Fruit fly (Drosophila melanogaster) whole organism, embryonic: ENCODE results near the gene CstF64.

Experiments
- Blimp-1 ChIP-seq: fragments of 200-800 bp; sonication (Bioruptor generic); optimal IDR thresholded peaks from 3 replicates; lab custom pipeline; 2018; ENCODE audit warnings: missing biosample characterization, missing genetic modification characterization, mild to moderate bottlenecking, moderate library complexity, missing genetic modification reagents
- CG10147 ChIP-seq: fragments of 200-800 bp; sonication (Bioruptor generic); optimal IDR thresholded peaks from 2 replicates; lab custom pipeline; 2019; ENCODE audit warnings: missing biosample characterization, mild to moderate bottlenecking, missing genetic modification characterization, moderate library complexity
- CG10366 ChIP-seq: fragments of 200-800 bp; sonication (Bioruptor generic); IDR thresholded peaks from 2 replicates; pipeline ENCODE4 v1.3.6; 2022; ENCODE audit warnings: missing biosample characterization, missing genetic modification characterization
- CG11696 ChIP-seq: fragments of 200-800 bp; sonication (Bioruptor generic); IDR thresholded peaks from 2 replicates; pipeline ENCODE4 v1.3.6; 2022; ENCODE audit warnings: missing biosample characterization, missing genetic modification characterization
- CG14014 ChIP-seq: fragments of 200-800 bp; sonication (Bioruptor generic); IDR thresholded peaks from 2 replicates; pipeline ENCODE4 v1.3.6; 2022; ENCODE audit warnings: missing biosample characterization, missing genetic modification characterization
- CG2120 ChIP-seq: fragments of 200-800 bp; sonication (Bioruptor generic); optimal IDR thresholded peaks from 3 replicates; lab custom pipeline; 2016; ENCODE audit warnings: missing biosample characterization, missing genetic modification characterization
- CG2202 ChIP-seq: fragments of 200-800 bp; sonication (Bioruptor generic); optimal IDR thresholded peaks from 2 replicates; lab custom pipeline; 2018; ENCODE audit warnings: missing biosample characterization, mild to moderate bottlenecking, missing genetic modification characterization
- CG30020 ChIP-seq: fragments of 200-800 bp; optimal IDR thresholded peaks from 2 replicates; lab custom pipeline; 2019; ENCODE audit warnings: missing biosample characterization, mild to moderate bottlenecking, missing genetic modification characterization, moderate library complexity
- CG30403 ChIP-seq: fragments of 200-800 bp; sonication (Bioruptor generic); optimal IDR thresholded peaks from 3 replicates; lab custom pipeline; 2016; ENCODE audit warnings: missing biosample characterization, missing genetic modification characterization
- CG33213 ChIP-seq: fragments of 200-800 bp; sonication (Bioruptor generic); optimal IDR thresholded peaks from 3 replicates; lab custom pipeline; 2016; ENCODE audit warnings: missing biosample characterization, missing genetic modification characterization
- CG7271 ChIP-seq: fragments of 200-800 bp; sonication (Bioruptor generic); optimal IDR thresholded peaks from 2 replicates; lab custom pipeline; 2018; ENCODE audit warnings: missing biosample characterization, mild to moderate bottlenecking, missing genetic modification characterization, moderate library complexity
- CG7357 ChIP-seq: fragments of 200-800 bp; sonication (Bioruptor generic); IDR thresholded peaks from 3 replicates; pipeline ENCODE4 v1.3.6; 2022; ENCODE audit warnings: missing biosample characterization, missing genetic modification characterization
- CHES-1-like ChIP-seq: fragments of 200-800 bp; sonication (Bioruptor generic); optimal IDR thresholded peaks from 2 replicates; lab custom pipeline; 2016; ENCODE audit warnings: missing biosample characterization, missing genetic modification characterization
- Dfd ChIP-seq, 2 experiments: fragments of >200 bp; optimal IDR thresholded peaks; 2 replicates each; lab custom pipeline; 2017; ENCODE audit warnings: missing biosample characterization in 2 of 2, missing genetic modification characterization in 2 of 2
- E2f2 ChIP-seq: fragments of 200-800 bp; sonication (Bioruptor generic); IDR thresholded peaks from 2 replicates; pipeline ENCODE4 v1.3.6; 2022; ENCODE audit warnings: missing biosample characterization, missing genetic modification characterization
- ERR ChIP-seq: fragments of 200-800 bp; sonication (Bioruptor generic); optimal IDR thresholded peaks from 2 replicates; lab custom pipeline; 2016; ENCODE audit warnings: missing biosample characterization, missing genetic modification characterization
- Ets65A ChIP-seq: fragments of 200-800 bp; sonication (Bioruptor generic); peaks from one replicate; lab custom pipeline; 2016; ENCODE audit warnings: missing biosample characterization, missing genetic modification characterization
- Fer3 ChIP-seq: fragments of 200-800 bp; sonication (Bioruptor generic); optimal IDR thresholded peaks from 2 replicates; lab custom pipeline; 2018; ENCODE audit warnings: missing biosample characterization, mild to moderate bottlenecking, missing genetic modification characterization, moderate library complexity
- HLH54F ChIP-seq: fragments of 200-800 bp; sonication (Bioruptor generic); optimal IDR thresholded peaks from 3 replicates; lab custom pipeline; 2016; ENCODE audit warnings: missing biosample characterization, missing genetic modification characterization
- Hsf ChIP-seq: fragments of 200-800 bp; sonication (Bioruptor generic); optimal IDR thresholded peaks from 3 replicates; lab custom pipeline; 2016; ENCODE audit warnings: missing biosample characterization, missing genetic modification characterization
- Jarid2 ChIP-seq: fragments of 200-800 bp; sonication (Bioruptor generic); optimal IDR thresholded peaks from 3 replicates; lab custom pipeline; 2017; ENCODE audit warnings: mild to moderate bottlenecking, missing biosample characterization, missing genetic modification reagents, missing genetic modification characterization
- Opbp ChIP-seq: fragments of 200-800 bp; sonication (Bioruptor generic); IDR thresholded peaks from 3 replicates; pipeline ENCODE4 v1.3.6; 2022; ENCODE audit warnings: missing biosample characterization, missing genetic modification characterization; ENCODE audit not compliant: partially characterized antibody
- PHDP ChIP-seq: fragments of 200-800 bp; sonication (Bioruptor generic); optimal IDR thresholded peaks from 3 replicates; lab custom pipeline; 2018; ENCODE audit warnings: missing biosample characterization, mild to moderate bottlenecking, missing genetic modification characterization, moderate library complexity
- Sin3A ChIP-seq: fragments of >200 bp; optimal IDR thresholded peaks from 2 replicates; lab custom pipeline; 2018
- YL-1 ChIP-seq: fragments of 200-800 bp; sonication (Bioruptor generic); optimal IDR thresholded peaks from 3 replicates; lab custom pipeline; 2017; ENCODE audit warnings: missing biosample characterization, mild to moderate bottlenecking, missing genetic modification characterization
- ara ChIP-seq: fragments of 200-800 bp; sonication (Bioruptor generic); IDR thresholded peaks from 2 replicates; pipeline ENCODE4 v1.3.6; 2022; ENCODE audit warnings: missing biosample characterization, missing genetic modification characterization
- ase ChIP-seq: fragments of 200-800 bp; sonication (Bioruptor generic); IDR thresholded peaks from 3 replicates; pipeline ENCODE4 v1.3.6; 2022; ENCODE audit warnings: missing biosample characterization, missing genetic modification characterization
- bbx ChIP-seq: fragments of 200-800 bp; sonication (Bioruptor generic); IDR thresholded peaks from 2 replicates; pipeline ENCODE4 v1.3.6; 2022; ENCODE audit warnings: missing biosample characterization, missing genetic modification characterization; ENCODE audit not compliant: partially characterized antibody
- bsh ChIP-seq, 2 experiments: fragments of 200-800 bp; sonication (Bioruptor generic); optimal IDR thresholded peaks; 2 replicates each; lab custom pipeline; 2017 to 2018; ENCODE audit warnings: mild to moderate bottlenecking in 2 of 2, missing biosample characterization in 2 of 2, missing genetic modification characterization in 2 of 2, moderate library complexity in 1 of 2
- btn ChIP-seq: fragments of 200-800 bp; sonication (Bioruptor generic); optimal IDR thresholded peaks from 2 replicates; lab custom pipeline; 2016; ENCODE audit warnings: missing biosample characterization, missing genetic modification characterization
- crp ChIP-seq, 2 experiments: fragments of 200-800 bp; sonication (Bioruptor generic); optimal IDR thresholded peaks; 2 replicates in 1 of 2; 3 replicates in 1 of 2; lab custom pipeline; 2017; ENCODE audit warnings: missing biosample characterization in 2 of 2, missing genetic modification characterization in 2 of 2, mild to moderate bottlenecking in 1 of 2, moderate library complexity in 1 of 2
- fd64A ChIP-seq: fragments of 200-800 bp; sonication (Bioruptor generic); optimal IDR thresholded peaks from 3 replicates; lab custom pipeline; 2018; ENCODE audit warnings: missing biosample characterization, mild to moderate bottlenecking, missing genetic modification characterization
- gfzf ChIP-seq: fragments of 200-800 bp; sonication (Bioruptor generic); optimal IDR thresholded peaks from 2 replicates; lab custom pipeline; 2016; ENCODE audit warnings: missing biosample characterization, mild to moderate bottlenecking, missing genetic modification characterization, moderate library complexity
- jumu ChIP-seq: fragments of 200-800 bp; sonication (Bioruptor generic); optimal IDR thresholded peaks from 3 replicates; lab custom pipeline; 2016; ENCODE audit warnings: missing biosample characterization, missing genetic modification characterization
- knrl ChIP-seq: fragments of 200-800 bp; sonication (Bioruptor generic); IDR thresholded peaks from 3 replicates; pipeline ENCODE4 v1.3.6; 2022; ENCODE audit warnings: missing biosample characterization, missing genetic modification characterization; ENCODE audit not compliant: partially characterized antibody
- lbe ChIP-seq: fragments of 200-800 bp; sonication (Bioruptor generic); optimal IDR thresholded peaks from 2 replicates; lab custom pipeline; 2016; ENCODE audit warnings: missing biosample characterization, mild to moderate bottlenecking, missing genetic modification characterization
- lola ChIP-seq, 3 experiments: fragments of >200 bp in 2 of 3; fragments of 200-800 bp in 1 of 3; sonication (Bioruptor generic) in 1 of 3; optimal IDR thresholded peaks; 2 replicates each; lab custom pipeline; 2017 to 2019; ENCODE audit warnings: missing biosample characterization in 3 of 3, missing genetic modification characterization in 3 of 3, mild to moderate bottlenecking in 1 of 3, moderate library complexity in 1 of 3
- mam ChIP-seq: fragments of 200-800 bp; sonication (Bioruptor generic); optimal IDR thresholded peaks from 3 replicates; lab custom pipeline; 2016; ENCODE audit warnings: missing biosample characterization, missing genetic modification characterization
- nerfin-1 ChIP-seq: fragments of 200-800 bp; sonication (Bioruptor generic); optimal IDR thresholded peaks from 3 replicates; lab custom pipeline; 2019; ENCODE audit warnings: missing biosample characterization, mild to moderate bottlenecking, missing genetic modification characterization, moderate library complexity
- onecut ChIP-seq: fragments of 200-800 bp; sonication (Bioruptor generic); IDR thresholded peaks from 2 replicates; pipeline ENCODE4 v1.3.6; 2022; ENCODE audit warnings: missing biosample characterization, missing genetic modification characterization
- pum ChIP-seq: fragments of 200-800 bp; sonication (Bioruptor generic); optimal IDR thresholded peaks from 2 replicates; lab custom pipeline; 2016; ENCODE audit warnings: missing biosample characterization, missing genetic modification characterization
- repo ChIP-seq: fragments of 200-800 bp; sonication (Bioruptor generic); optimal IDR thresholded peaks from 2 replicates; lab custom pipeline; 2016; ENCODE audit warnings: missing biosample characterization, missing genetic modification characterization
- schlank ChIP-seq: fragments of 200-800 bp; sonication (Bioruptor generic); optimal IDR thresholded peaks from 2 replicates; lab custom pipeline; 2018; ENCODE audit warnings: missing biosample characterization, mild to moderate bottlenecking, missing genetic modification characterization
- scrt ChIP-seq: fragments of 200-800 bp; sonication (Bioruptor generic); optimal IDR thresholded peaks from 2 replicates; lab custom pipeline; 2018; ENCODE audit warnings: missing biosample characterization, mild to moderate bottlenecking, missing genetic modification characterization, moderate library complexity
- sens ChIP-seq: fragments of 200-800 bp; sonication (Bioruptor generic); peaks from one replicate; lab custom pipeline; 2016; ENCODE audit warnings: missing biosample characterization, missing genetic modification characterization
- seq ChIP-seq: fragments of 200-800 bp; sonication (Bioruptor generic); IDR thresholded peaks from 2 replicates; pipeline ENCODE4 v1.3.6; 2022; ENCODE audit warnings: missing biosample characterization, missing genetic modification characterization
- slbo ChIP-seq: fragments of 200-800 bp; sonication (Bioruptor generic); IDR thresholded peaks from 2 replicates; pipeline ENCODE4 v1.3.6; 2022; ENCODE audit warnings: missing biosample characterization, missing genetic modification characterization
- sug ChIP-seq: fragments of 200-800 bp; optimal IDR thresholded peaks from 2 replicates; lab custom pipeline; 2019; ENCODE audit warnings: missing biosample characterization, mild to moderate bottlenecking, missing genetic modification characterization, moderate library complexity
- zen ChIP-seq: fragments of 200-800 bp; sonication (Bioruptor generic); optimal IDR thresholded peaks from 3 replicates; lab custom pipeline; 2018; ENCODE audit warnings: missing biosample characterization, mild to moderate bottlenecking, missing genetic modification characterization, moderate library complexity

CstF64 gene

dm6 chr3R:18658380-18658944 lies 956 bp upstream of the CstF64 start (continued):
- TF ChIP-seq CG11696 (GFP tag; lab: Robert Waterston, UW) (0 out of 2 replicates have a peak, but pooled peaks have one; percentile 7), btn (GFP tag; lab: Kevin White, UChicago) (no peak), fd64A (GFP tag; lab: Kevin White, UChicago) (no peak), knrl (no peak), jumu (no peak), Ets65A (GFP tag; lab: Kevin White, UChicago) (peak; percentile 72), Jarid2 (GFP tag; lab: Kevin White, UChicago) (no peak), CG10366 (GFP tag; lab: Robert Waterston, UW) (no peak), onecut (GFP tag; lab: Robert Waterston, UW) (peak; percentile 78), ase (GFP tag; lab: Robert Waterston, UW) (no peak), schlank (no peak)

- TF ChIP-seq PHDP (peak; percentile 21), Fer3 (tag; lab: Kevin White, UChicago) (no peak), CG2120 (peak; percentile 37), CG14014 (0 out of 2 replicates have a peak, but pooled peaks have one; percentile 33), Hsf (GFP tag; lab: Kevin White, UChicago) (peak; percentile 0), bbx (GFP tag; lab: Robert Waterston, UW) (peak; percentile 47; the same call in 1 of the 2 replicates), zen (tag; lab: Kevin White, UChicago) (peak; percentile 1), lbe (GFP tag; lab: Kevin White, UChicago) (no peak), crp (GFP tag; optimal IDR thresholded peaks at IDR 0.05; lab: Kevin White, UChicago) (peak in 1 of 2 experiments; percentile 54), Blimp-1 (GFP tag; lab: Kevin White, UChicago) (peak; percentile 3), CG30020 (tag; lab: Kevin White, UChicago) (peak; percentile 87), Sin3A (peak; percentile 90), E2f2 (peak; percentile 44; the same call in 1 of the 2 replicates), HLH54F (GFP tag; lab: Kevin White, UChicago) (peak; percentile 53), CG30403 (GFP tag; lab: Kevin White, UChicago) (peak; percentile 37), slbo (GFP tag; lab: Robert Waterston, UW) (peak; percentile 49), gfzf (peak; percentile 91), Dfd (GFP tag; optimal IDR thresholded peaks at IDR 0.05; lab: Kevin White, UChicago) (no peak), nerfin-1 (tag; lab: Kevin White, UChicago) (peak; percentile 41), CHES-1-like (GFP tag; lab: Kevin White, UChicago) (peak; percentile 61), CG7357 (GFP tag; lab: Robert Waterston, UW) (0 out of 3 replicates have a peak, but pooled peaks have one; percentile 26), CG10147 (peak; percentile 13), Opbp (peak; percentile 38; the same call in 1 of the 3 replicates), pum (GFP tag; lab: Kevin White, UChicago) (peak; percentile 38), sens (GFP tag; lab: Kevin White, UChicago) (peak; percentile 82), mam (GFP tag; lab: Kevin White, UChicago) (no peak), bsh (GFP tag; optimal IDR thresholded peaks at IDR 0.05; lab: Kevin White, UChicago) (peak in 1 of 2 experiments; percentile 1), CG7271 (peak; percentile 1), scrt (GFP tag; lab: Kevin White, UChicago) (peak; percentile 24), ara (GFP tag; lab: Robert Waterston, UW) (0 out of 2 replicates have a peak, but pooled peaks have one; percentile 32), lola (GFP tag; optimal IDR thresholded peaks at IDR 0.05; lab: Kevin White, UChicago) (peak in 1 of 3 experiments; percentile 24), sug (tag; lab: Kevin White, UChicago) (no peak), CG33213 (peak; percentile 40), ERR (GFP tag; lab: Kevin White, UChicago) (peak; percentile 4), seq (GFP tag; lab: Robert Waterston, UW) (no peak), CG2202 (tag; lab: Kevin White, UChicago) (no peak), repo (GFP tag; lab: Kevin White, UChicago) (no peak), YL-1 (GFP tag; lab: Kevin White, UChicago) (peak; percentile 77)
Measured at dm6 chr3R:18663525-18663924, 4.1 kb downstream of the CstF64 start, which contains the start of the genes Cpsf73 and Gos28. TSS of gene Cpsf73 (minus strand) at chr3R:18663552. TSS of gene Gos28 (plus strand) at chr3R:18663738.
